Fruit fly (Drosophila melanogaster) whole organism, embryonic: ENCODE results near the gene CG2898.

Source experiments
- B-H2 ChIP-seq: fragments of 200-800 bp; sonication (Bioruptor generic); optimal IDR thresholded peaks from 2 replicates; lab custom pipeline; 2018; ENCODE audit warnings: missing biosample characterization, mild to moderate bottlenecking, missing genetic modification characterization
- CG10366 ChIP-seq: fragments of 200-800 bp; sonication (Bioruptor generic); IDR thresholded peaks from 2 replicates; pipeline ENCODE4 v1.3.6; 2022; ENCODE audit warnings: missing biosample characterization, missing genetic modification characterization
- CG11456 ChIP-seq: fragments of 200-800 bp; sonication (Bioruptor generic); IDR thresholded peaks from 3 replicates; pipeline ENCODE4 v1.3.6; 2022; ENCODE audit warnings: missing biosample characterization, missing genetic modification characterization
- CG12744 ChIP-seq: fragments of 200-800 bp; sonication (Bioruptor generic); optimal IDR thresholded peaks from 2 replicates; lab custom pipeline; 2016; ENCODE audit warnings: missing biosample characterization, missing genetic modification characterization
- CG13296 ChIP-seq: fragments of 200-800 bp; sonication (Bioruptor generic); optimal IDR thresholded peaks from 3 replicates; lab custom pipeline; 2018; ENCODE audit warnings: missing biosample characterization, mild to moderate bottlenecking, missing genetic modification characterization
- CG1602 ChIP-seq: fragments of 200-800 bp; sonication (Bioruptor generic); optimal IDR thresholded peaks from 3 replicates; lab custom pipeline; 2016; ENCODE audit warnings: missing biosample characterization, missing genetic modification characterization
- CG17385 ChIP-seq: fragments of 200-800 bp; sonication (Bioruptor generic); optimal IDR thresholded peaks from 3 replicates; lab custom pipeline; 2018; ENCODE audit warnings: missing biosample characterization, mild to moderate bottlenecking, missing genetic modification characterization
- CG17829 ChIP-seq: fragments of 200-800 bp; optimal IDR thresholded peaks from 2 replicates; lab custom pipeline; 2019; ENCODE audit warnings: missing biosample characterization, mild to moderate bottlenecking, missing genetic modification characterization, moderate library complexity
- CG17912 ChIP-seq: fragments of 200-800 bp; sonication (Bioruptor generic); optimal IDR thresholded peaks from 2 replicates; lab custom pipeline; 2018; ENCODE audit warnings: missing biosample characterization, mild to moderate bottlenecking, missing genetic modification characterization
- CG18262 ChIP-seq: fragments of 200-800 bp; optimal IDR thresholded peaks from 3 replicates; lab custom pipeline; 2019; ENCODE audit warnings: missing biosample characterization, mild to moderate bottlenecking, missing genetic modification characterization, moderate library complexity
- CG2712 ChIP-seq: fragments of 200-800 bp; optimal IDR thresholded peaks from 3 replicates; lab custom pipeline; 2019; ENCODE audit warnings: missing biosample characterization, mild to moderate bottlenecking, missing genetic modification characterization, moderate library complexity
- CG3726 ChIP-seq: fragments of 200-800 bp; sonication (Bioruptor generic); IDR thresholded peaks from 3 replicates; pipeline ENCODE4, ENCODE4 v1.3.6; 2022; ENCODE audit warnings: missing biosample characterization, missing genetic modification characterization
- CG4730 ChIP-seq: fragments of 200-800 bp; sonication (Bioruptor generic); IDR thresholded peaks from 2 replicates; pipeline ENCODE4 v1.3.6; 2022; ENCODE audit warnings: missing biosample characterization, missing genetic modification characterization
- CG4854 ChIP-seq: fragments of 200-800 bp; sonication (Bioruptor generic); optimal IDR thresholded peaks from 2 replicates; lab custom pipeline; 2016; ENCODE audit warnings: missing biosample characterization, missing genetic modification characterization, inconsistent platforms
- CG6854 ChIP-seq: fragments of 200-800 bp; sonication (Bioruptor generic); optimal IDR thresholded peaks from 3 replicates; lab custom pipeline; 2017; ENCODE audit warnings: missing biosample characterization, mild to moderate bottlenecking, missing genetic modification characterization
- CG7372 ChIP-seq: fragments of 200-800 bp; sonication (Bioruptor generic); IDR thresholded peaks from 2 replicates; pipeline ENCODE4 v1.3.6; 2022; ENCODE audit warnings: missing biosample characterization, missing genetic modification characterization
- CG8281 ChIP-seq: fragments of 200-800 bp; sonication (Bioruptor generic); optimal IDR thresholded peaks from 2 replicates; lab custom pipeline; 2018; ENCODE audit warnings: missing biosample characterization, mild to moderate bottlenecking, missing genetic modification characterization, moderate library complexity
- CG8290 ChIP-seq, 3 experiments: fragments of 200-800 bp; sonication (Bioruptor generic); optimal IDR thresholded peaks; 2 replicates each; lab custom pipeline; 2016 to 2019; ENCODE audit warnings: missing biosample characterization in 3 of 3, missing genetic modification characterization in 3 of 3, mild to moderate bottlenecking in 2 of 3, moderate library complexity in 1 of 3
- CG9876 ChIP-seq: fragments of 200-800 bp; sonication (Bioruptor generic); optimal IDR thresholded peaks from 2 replicates; lab custom pipeline; 2016; ENCODE audit warnings: missing biosample characterization, missing genetic modification characterization
- CoRest ChIP-seq: fragments of 200-800 bp; sonication (Bioruptor generic); optimal IDR thresholded peaks from 3 replicates; lab custom pipeline; 2018; ENCODE audit warnings: missing biosample characterization, mild to moderate bottlenecking, missing genetic modification characterization, moderate library complexity
- Neu2 ChIP-seq: fragments of 200-800 bp; sonication (Bioruptor generic); optimal IDR thresholded peaks from 3 replicates; lab custom pipeline; 2016; ENCODE audit warnings: missing biosample characterization, missing genetic modification characterization, borderline replicate concordance
- Oli ChIP-seq: fragments of 200-800 bp; sonication (Bioruptor generic); optimal IDR thresholded peaks from 2 replicates; lab custom pipeline; 2018; ENCODE audit warnings: missing biosample characterization, mild to moderate bottlenecking, missing genetic modification characterization, moderate library complexity
- Opbp ChIP-seq: fragments of 200-800 bp; sonication (Bioruptor generic); IDR thresholded peaks from 3 replicates; pipeline ENCODE4 v1.3.6; 2022; ENCODE audit warnings: missing biosample characterization, missing genetic modification characterization; ENCODE audit not compliant: partially characterized antibody
- Pdp1 ChIP-seq, 2 experiments: fragments of 200-800 bp; sonication (Bioruptor generic); optimal IDR thresholded peaks; 3 replicates each; lab custom pipeline; 2016; ENCODE audit warnings: missing biosample characterization in 2 of 2, missing genetic modification characterization in 2 of 2, mild to moderate bottlenecking in 1 of 2, moderate library complexity in 1 of 2
- Tbp ChIP-seq: fragments of >200 bp; optimal IDR thresholded peaks from 2 replicates; lab custom pipeline; 2018; ENCODE audit warnings: missing biosample characterization, missing genetic modification characterization
- bcd ChIP-seq: fragments of 200-800 bp; sonication (Bioruptor generic); optimal IDR thresholded peaks from 2 replicates; lab custom pipeline; 2017; ENCODE audit warnings: missing biosample characterization, mild to moderate bottlenecking, missing genetic modification characterization
- bigmax ChIP-seq: fragments of 200-800 bp; sonication (Bioruptor generic); optimal IDR thresholded peaks from 2 replicates; lab custom pipeline; 2018; ENCODE audit warnings: missing biosample characterization, mild to moderate bottlenecking, missing genetic modification characterization
- cato ChIP-seq: fragments of 200-800 bp; sonication (Bioruptor generic); optimal IDR thresholded peaks from 2 replicates; lab custom pipeline; 2016; ENCODE audit warnings: missing biosample characterization, missing genetic modification characterization, borderline replicate concordance
- dmrt99B ChIP-seq: fragments of 200-800 bp; sonication (Bioruptor generic); optimal IDR thresholded peaks from 2 replicates; lab custom pipeline; 2018; ENCODE audit warnings: missing biosample characterization, mild to moderate bottlenecking, missing genetic modification characterization, moderate library complexity
- emc ChIP-seq: fragments of 200-800 bp; sonication (Bioruptor generic); optimal IDR thresholded peaks from 2 replicates; lab custom pipeline; 2016; ENCODE audit warnings: missing biosample characterization, missing genetic modification characterization
- en ChIP-seq: fragments of 200-800 bp; sonication (Bioruptor generic); optimal IDR thresholded peaks from 2 replicates; lab custom pipeline; 2016; ENCODE audit warnings: missing biosample characterization, missing genetic modification characterization
- ewg ChIP-seq: fragments of 200-800 bp; sonication (Bioruptor generic); optimal IDR thresholded peaks from 3 replicates; lab custom pipeline; 2017; ENCODE audit warnings: mild to moderate bottlenecking, missing biosample characterization, missing genetic modification reagents, missing genetic modification characterization
- gfzf ChIP-seq: fragments of 200-800 bp; sonication (Bioruptor generic); optimal IDR thresholded peaks from 2 replicates; lab custom pipeline; 2016; ENCODE audit warnings: missing biosample characterization, mild to moderate bottlenecking, missing genetic modification characterization, moderate library complexity
- grau ChIP-seq: fragments of 200-800 bp; optimal IDR thresholded peaks from 3 replicates; lab custom pipeline; 2019; ENCODE audit warnings: missing biosample characterization, mild to moderate bottlenecking, missing genetic modification characterization, moderate library complexity
- gsb-n ChIP-seq: fragments of 200-800 bp; sonication (Bioruptor generic); optimal IDR thresholded peaks from 3 replicates; lab custom pipeline; 2018; ENCODE audit warnings: missing biosample characterization, mild to moderate bottlenecking, missing genetic modification characterization
- hbn ChIP-seq: fragments of 200-800 bp; sonication (Bioruptor generic); IDR thresholded peaks from 2 replicates; pipeline ENCODE4 v1.3.6; 2022; ENCODE audit warnings: missing biosample characterization, missing genetic modification characterization; ENCODE audit not compliant: partially characterized antibody
- mam ChIP-seq: fragments of 200-800 bp; sonication (Bioruptor generic); optimal IDR thresholded peaks from 3 replicates; lab custom pipeline; 2016; ENCODE audit warnings: missing biosample characterization, missing genetic modification characterization
- peb ChIP-seq: fragments of 200-800 bp; sonication (Bioruptor generic); IDR thresholded peaks from 2 replicates; pipeline ENCODE4 v1.3.6; 2022; ENCODE audit warnings: missing biosample characterization, missing genetic modification characterization
- psq ChIP-seq: fragments of 200-800 bp; sonication (Bioruptor generic); optimal IDR thresholded peaks from 2 replicates; lab custom pipeline; 2017; ENCODE audit warnings: missing biosample characterization, missing genetic modification characterization
- repo ChIP-seq: fragments of 200-800 bp; sonication (Bioruptor generic); optimal IDR thresholded peaks from 2 replicates; lab custom pipeline; 2016; ENCODE audit warnings: missing biosample characterization, missing genetic modification characterization
- sug ChIP-seq: fragments of 200-800 bp; optimal IDR thresholded peaks from 2 replicates; lab custom pipeline; 2019; ENCODE audit warnings: missing biosample characterization, mild to moderate bottlenecking, missing genetic modification characterization, moderate library complexity
- toy ChIP-seq: fragments of 200-800 bp; sonication (Bioruptor generic); IDR thresholded peaks from 2 replicates; pipeline ENCODE4 v1.3.6; 2022; ENCODE audit warnings: missing biosample characterization, missing genetic modification characterization
- twi ChIP-seq: fragments of 200-800 bp; optimal IDR thresholded peaks from 2 replicates; lab custom pipeline; 2019; ENCODE audit warnings: missing biosample characterization, mild to moderate bottlenecking, missing genetic modification characterization, moderate library complexity
- unc-4 ChIP-seq: fragments of 200-800 bp; sonication (Bioruptor generic); IDR thresholded peaks from 2 replicates; pipeline ENCODE4 v1.3.6; 2022; ENCODE audit warnings: missing biosample characterization, missing genetic modification characterization; ENCODE audit not compliant: partially characterized antibody
- usp ChIP-seq: fragments of >200 bp; optimal IDR thresholded peaks from 2 replicates; lab custom pipeline; 2017; ENCODE audit warnings: missing biosample characterization, missing genetic modification characterization
- z ChIP-seq: fragments of 200-800 bp; sonication (Bioruptor generic); IDR thresholded peaks from 3 replicates; pipeline ENCODE4 v1.3.6; 2022; ENCODE audit warnings: missing biosample characterization, missing genetic modification characterization
- zen ChIP-seq: fragments of 200-800 bp; sonication (Bioruptor generic); optimal IDR thresholded peaks from 3 replicates; lab custom pipeline; 2018; ENCODE audit warnings: missing biosample characterization, mild to moderate bottlenecking, missing genetic modification characterization, moderate library complexity

The CG2898 gene

dm6 chrX:10325567-10326345, 49.4 kb upstream of the CG2898 start, which contains the start of gene alpha-Man-Ia (continued):
- TF ChIP-seq CG18262 (peak; percentile 3), CG9876 (GFP tag; lab: Kevin White, UChicago) (no peak), cato (GFP tag; lab: Kevin White, UChicago) (no peak), bigmax (GFP tag; lab: Kevin White, UChicago) (no peak), Oli (tag; lab: Kevin White, UChicago) (peak; percentile 7), CG11456 (no peak), ewg (GFP tag; lab: Kevin White, UChicago) (peak; percentile 1), CG8290 (GFP tag; optimal IDR thresholded peaks at IDR 0.05; lab: Kevin White, UChicago) (no peak), CG8290 (tag; optimal IDR thresholded peaks at IDR 0.05; lab: Kevin White, UChicago) (peak in 1 of 2 experiments; percentile 47), gfzf (GFP tag; lab: Kevin White, UChicago) (peak; percentile 86), twi (tag; lab: Kevin White, UChicago) (no peak), CoRest (tag; lab: Kevin White, UChicago) (peak; percentile 43), usp (GFP tag; lab: Kevin White, UChicago) (no peak), bcd (GFP tag; lab: Kevin White, UChicago) (peak; percentile 40), CG13296 (GFP tag; lab: Kevin White, UChicago) (no peak), Opbp (GFP tag; lab: Robert Waterston, UW) (peak; percentile 57; the same call in 2 of the 3 replicates), Tbp (GFP tag; lab: Kevin White, UChicago) (no peak), CG17912 (GFP tag; lab: Kevin White, UChicago) (no peak), CG7372 (GFP tag; lab: Robert Waterston, UW) (no peak), CG4730 (GFP tag; lab: Robert Waterston, UW) (no peak)

dm6 chrX:10326346-10326830, 48.8 kb upstream of the CG2898 start, which contains the start of gene CG2909:
Gene CG2909 (plus strand): TSS chrX:10326464.
- no peak for TF ChIP-seq CG6854 (GFP tag; lab: Kevin White, UChicago)
- no peak for TF ChIP-seq repo (GFP tag; lab: Kevin White, UChicago)
- no peak for TF ChIP-seq emc (GFP tag; lab: Kevin White, UChicago)
- no peak for TF ChIP-seq grau
- no peak for TF ChIP-seq z (GFP tag; lab: Robert Waterston, UW)
- no peak for TF ChIP-seq psq
- no peak for TF ChIP-seq CG2712 (tag; lab: Kevin White, UChicago)
- TF ChIP-seq en (GFP tag; lab: Kevin White, UChicago), result no peak
- TF ChIP-seq CoRest (tag; lab: Kevin White, UChicago), result no peak
- TF ChIP-seq Opbp (GFP tag; lab: Robert Waterston, UW), result no peak
- TF ChIP-seq CG10366, result no peak
- TF ChIP-seq peb (GFP tag; lab: Robert Waterston, UW), result no peak
- no peak for TF ChIP-seq toy (GFP tag; lab: Robert Waterston, UW)
- peak; percentile 32; the same call in 1 of the 2 replicates for TF ChIP-seq hbn
- TF ChIP-seq gsb-n (tag; lab: Kevin White, UChicago), result no peak
- TF ChIP-seq CG17829 (tag; lab: Kevin White, UChicago), result no peak
- TF ChIP-seq Neu2 (GFP tag; lab: Kevin White, UChicago), result no peak
- no peak for TF ChIP-seq CG8281 (tag; lab: Kevin White, UChicago)
- no peak for TF ChIP-seq mam
- TF ChIP-seq CG4854 (GFP tag; lab: Kevin White, UChicago), result no peak
- TF ChIP-seq dmrt99B (tag; lab: Kevin White, UChicago), result no peak
- TF ChIP-seq CG3726, result no peak
- no peak for TF ChIP-seq B-H2 (GFP tag; lab: Kevin White, UChicago)
- TF ChIP-seq sug (tag; lab: Kevin White, UChicago), result no peak
- no peak for TF ChIP-seq CG1602 (GFP tag; lab: Kevin White, UChicago)
- no peak for TF ChIP-seq zen
- peak; percentile 5 for TF ChIP-seq CG17385 (GFP tag; lab: Kevin White, UChicago)
- no peak for TF ChIP-seq Pdp1 (GFP tag; optimal IDR thresholded peaks at IDR 0.05; lab: Kevin White, UChicago)
- no peak for TF ChIP-seq bigmax (GFP tag; lab: Kevin White, UChicago)
- TF ChIP-seq CG12744, result no peak
- peak; percentile 48; the same call in 1 of the 2 replicates for TF ChIP-seq unc-4
